Worm (Caenorhabditis elegans) whole organism, young adult: ENCODE data around the gene C01G10.5.

Source experiments
- B0019.2 ChIP-seq: fragments of 200-800 bp; sonication (Bioruptor generic); conservative IDR thresholded peaks from 2 replicates; pipeline ENCODE4 v1.3.6; 2022; ENCODE audit warnings: missing genetic modification reagents, missing genetic modification characterization, missing compliant biosample characterization
- B0035.1 ChIP-seq: sonication (generic microtip); optimal IDR thresholded peaks from 2 replicates; lab custom pipeline; 2016; ENCODE audit warnings: missing genetic modification characterization, mild to moderate bottlenecking, missing compliant biosample characterization, missing genotype, missing genetic modification reagents
- B0261.1 ChIP-seq: sonication (generic microtip); optimal IDR thresholded peaks from 2 replicates; lab custom pipeline; 2016; ENCODE audit warnings: mild to moderate bottlenecking, missing genetic modification characterization, moderate library complexity, missing compliant biosample characterization
- C06A6.2 ChIP-seq: fragments of 200-800 bp; sonication (Bioruptor generic); conservative IDR thresholded peaks from 2 replicates; pipeline ENCODE4 v1.3.6; 2022; ENCODE audit warnings: missing genetic modification characterization, missing compliant biosample characterization
- F22D6.2 ChIP-seq: sonication (generic microtip); optimal IDR thresholded peaks from 2 replicates; lab custom pipeline; 2016; ENCODE audit warnings: mild to moderate bottlenecking, missing genetic modification characterization, missing compliant biosample characterization
- F37B4.10 ChIP-seq: fragments of 200-800 bp; sonication (Bioruptor generic); IDR thresholded peaks from 2 replicates; pipeline ENCODE4 v1.3.6; 2022; ENCODE audit warnings: missing genetic modification characterization, missing compliant biosample characterization
- F49E8.2 ChIP-seq: sonication (generic microtip); optimal IDR thresholded peaks from 3 replicates; lab custom pipeline; 2017; ENCODE audit warnings: missing genetic modification characterization, mild to moderate bottlenecking, missing compliant biosample characterization, antibody characterized with exemption, moderate library complexity; ENCODE audit not compliant: insufficient read depth
- F57C9.4 ChIP-seq: sonication (generic microtip); optimal IDR thresholded peaks from 2 replicates; lab custom pipeline; 2017; ENCODE audit warnings: mild to moderate bottlenecking, missing genetic modification characterization, missing compliant biosample characterization
- K11D2.4 ChIP-seq: fragments of 200-800 bp; sonication (Bioruptor generic); IDR thresholded peaks from 2 replicates; pipeline ENCODE4 v1.3.6; 2022; ENCODE audit warnings: missing genetic modification reagents, missing genetic modification characterization, missing compliant biosample characterization
- T07F8.4 ChIP-seq: sonication (generic microtip); optimal IDR thresholded peaks from 2 replicates; lab custom pipeline; 2016; ENCODE audit warnings: mild to moderate bottlenecking, missing genetic modification characterization, moderate library complexity, missing compliant biosample characterization
- Y53G8AR.9 ChIP-seq: fragments of 200-800 bp; sonication (Bioruptor generic); conservative IDR thresholded peaks from 2 replicates; pipeline ENCODE4 v1.3.6; 2022; ENCODE audit warnings: missing genetic modification reagents, missing genetic modification characterization, missing compliant biosample characterization
- ZK185.1 ChIP-seq: sonication (generic microtip); optimal IDR thresholded peaks from 2 replicates; lab custom pipeline; 2016; ENCODE audit warnings: mild to moderate bottlenecking, missing genetic modification characterization, missing compliant biosample characterization; ENCODE audit not compliant: poor library complexity, severe bottlenecking
- aptf-3 ChIP-seq: fragments of 200-800 bp; sonication (Bioruptor generic); IDR thresholded peaks from 2 replicates; pipeline ENCODE4 v1.3.6; 2022; ENCODE audit warnings: missing genetic modification characterization, missing compliant biosample characterization
- athp-1 ChIP-seq: sonication (generic microtip); optimal IDR thresholded peaks from 2 replicates; lab custom pipeline; 2017; ENCODE audit warnings: mild to moderate bottlenecking, missing genetic modification characterization, missing compliant biosample characterization
- ceh-79 ChIP-seq: sonication (generic microtip); optimal IDR thresholded peaks from 2 replicates; lab custom pipeline; 2017; ENCODE audit warnings: mild to moderate bottlenecking, missing genetic modification characterization, missing compliant biosample characterization
- die-1 ChIP-seq: sonication (generic microtip); optimal IDR thresholded peaks from 2 replicates; lab custom pipeline; 2016; ENCODE audit warnings: missing genotype, mild to moderate bottlenecking, missing genetic modification characterization, missing compliant biosample characterization
- dox-1 ChIP-seq: fragments of 200-800 bp; sonication (Bioruptor generic); IDR thresholded peaks from 2 replicates; pipeline ENCODE4 v1.3.6; 2022; ENCODE audit warnings: missing genetic modification reagents, missing genetic modification characterization, missing compliant biosample characterization
- egl-18 ChIP-seq: fragments of 200-800 bp; sonication (Bioruptor generic); IDR thresholded peaks from 2 replicates; pipeline ENCODE4 v1.3.6; 2022; ENCODE audit warnings: missing genetic modification reagents, missing genetic modification characterization, missing compliant biosample characterization
- egl-44 ChIP-seq: fragments of 200-800 bp; sonication (Bioruptor generic); IDR thresholded peaks from 2 replicates; pipeline ENCODE4 v1.3.6; 2022; ENCODE audit warnings: missing genetic modification reagents, missing genetic modification characterization, missing compliant biosample characterization
- hlh-12 ChIP-seq: sonication (generic microtip); optimal IDR thresholded peaks from 2 replicates; lab custom pipeline; 2016; ENCODE audit warnings: missing genetic modification characterization, missing compliant biosample characterization
- hmg-1.2 ChIP-seq: fragments of 200-800 bp; sonication (Bioruptor generic); IDR thresholded peaks from 2 replicates; pipeline ENCODE4 v1.3.6; 2022; ENCODE audit warnings: missing genetic modification reagents, missing genetic modification characterization, missing compliant biosample characterization
- lag-1 ChIP-seq: fragments of 200-800 bp; sonication (Bioruptor generic); IDR thresholded peaks from 2 replicates; pipeline ENCODE4 v1.3.6; 2022; ENCODE audit warnings: missing genetic modification reagents, missing genetic modification characterization, missing compliant biosample characterization
- lin-26 ChIP-seq: fragments of 200-800 bp; sonication (Bioruptor generic); IDR thresholded peaks from 2 replicates; pipeline ENCODE4 v1.3.6; 2022; ENCODE audit warnings: missing genetic modification reagents, missing genetic modification characterization, missing compliant biosample characterization
- lin-54 ChIP-seq: fragments of 200-800 bp; sonication (Bioruptor generic); optimal IDR thresholded peaks from 2 replicates; lab custom pipeline; 2018; ENCODE audit warnings: mild to moderate bottlenecking, missing genetic modification characterization, missing compliant biosample characterization
- madf-10 ChIP-seq: sonication (generic microtip); optimal IDR thresholded peaks from 2 replicates; lab custom pipeline; 2016; ENCODE audit warnings: mild to moderate bottlenecking, missing genetic modification characterization, missing compliant biosample characterization
- mcd-1 ChIP-seq: fragments of 200-800 bp; sonication (Bioruptor generic); IDR thresholded peaks from 2 replicates; pipeline ENCODE4 v1.3.6; 2022; ENCODE audit warnings: missing genetic modification reagents, missing genetic modification characterization, missing compliant biosample characterization
- mes-4 ChIP-seq: sonication (generic microtip); optimal IDR thresholded peaks from 2 replicates; lab custom pipeline; 2016; ENCODE audit warnings: missing genotype, missing genetic modification characterization, missing compliant biosample characterization
- nfya-2 ChIP-seq: fragments of 200-800 bp; sonication (Bioruptor generic); IDR thresholded peaks from 2 replicates; pipeline ENCODE4 v1.3.6; 2022; ENCODE audit warnings: missing genetic modification reagents, missing genetic modification characterization, missing compliant biosample characterization
- nfyb-1 ChIP-seq: fragments of 200-800 bp; sonication (Bioruptor generic); IDR thresholded peaks from 2 replicates; pipeline ENCODE4 v1.3.6; 2022; ENCODE audit warnings: missing genetic modification reagents, missing genetic modification characterization, missing compliant biosample characterization
- nhr-120 ChIP-seq: fragments of 200-800 bp; sonication (Bioruptor generic); IDR thresholded peaks from 2 replicates; pipeline ENCODE4 v1.3.6; 2022; ENCODE audit warnings: missing genetic modification characterization, missing compliant biosample characterization
- nhr-179 ChIP-seq: sonication (generic microtip); optimal IDR thresholded peaks from 2 replicates; lab custom pipeline; 2016; ENCODE audit warnings: mild to moderate bottlenecking, missing genetic modification characterization, missing compliant biosample characterization
- nhr-90 ChIP-seq: sonication (generic microtip); optimal IDR thresholded peaks from 2 replicates; lab custom pipeline; 2016; ENCODE audit warnings: missing genotype, mild to moderate bottlenecking, missing genetic modification characterization, missing compliant biosample characterization
- sdz-38 ChIP-seq: sonication (generic microtip); optimal IDR thresholded peaks from 2 replicates; lab custom pipeline; 2016; ENCODE audit warnings: missing genotype, missing genetic modification characterization, missing compliant biosample characterization
- snpc-1.1 ChIP-seq: sonication (generic microtip); optimal IDR thresholded peaks from 2 replicates; lab custom pipeline; 2017; ENCODE audit warnings: missing genetic modification characterization, mild to moderate bottlenecking, missing compliant biosample characterization, antibody characterized with exemption, moderate library complexity, missing genotype, missing genetic modification reagents; ENCODE audit not compliant: insufficient read depth
- somi-1 ChIP-seq: fragments of 200-800 bp; sonication (Bioruptor generic); optimal IDR thresholded peaks from 2 replicates; lab custom pipeline; 2018; ENCODE audit warnings: mild to moderate bottlenecking, missing genetic modification characterization, missing compliant biosample characterization
- tbp1 ChIP-seq: fragments of 200-800 bp; sonication (Bioruptor generic); optimal IDR thresholded peaks from 2 replicates; lab custom pipeline; 2018; ENCODE audit warnings: mild to moderate bottlenecking, missing genetic modification characterization, missing compliant biosample characterization
- tlf-1 ChIP-seq: fragments of 200-800 bp; sonication (Bioruptor generic); optimal IDR thresholded peaks from 2 replicates; lab custom pipeline; 2018; ENCODE audit warnings: mild to moderate bottlenecking, missing genetic modification characterization, missing compliant biosample characterization
- ztf-25 ChIP-seq: fragments of 200-800 bp; sonication (Bioruptor generic); IDR thresholded peaks from 2 replicates; pipeline ENCODE4 v1.3.6; 2022; ENCODE audit warnings: missing genetic modification reagents, missing genetic modification characterization, missing compliant biosample characterization

C01G10.5 gene

DNA sequence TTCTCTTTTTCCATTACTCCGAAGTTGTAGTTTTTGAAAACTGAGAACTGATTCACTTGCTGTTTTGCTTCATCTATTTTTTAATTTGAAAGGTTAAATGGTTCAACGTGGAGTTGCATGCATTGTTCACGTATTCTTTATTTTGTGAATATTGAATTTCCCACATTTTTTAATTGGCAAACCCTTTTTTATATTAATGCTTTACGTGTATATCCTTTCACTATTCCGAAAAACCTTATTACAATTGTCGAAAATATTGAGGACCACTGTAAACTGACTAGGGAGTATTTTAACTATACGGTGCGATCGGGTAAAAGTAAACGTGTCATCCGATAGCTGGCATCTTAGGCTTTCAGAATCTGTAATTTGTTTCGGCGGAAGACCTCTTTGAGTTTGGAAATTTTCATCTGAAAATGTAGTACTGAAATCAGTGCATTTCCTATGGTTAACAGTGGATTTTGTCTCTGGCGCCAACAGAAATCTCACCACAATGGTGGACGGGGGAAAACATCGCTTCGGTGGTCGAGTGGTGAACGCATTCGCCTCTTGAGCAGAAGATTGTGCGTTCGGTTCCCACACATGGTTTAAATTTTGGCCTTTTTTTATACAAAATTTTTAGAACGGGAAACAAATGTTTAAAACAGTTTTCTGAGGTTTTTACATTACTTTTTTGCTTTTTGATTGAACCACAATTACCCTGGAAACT, 16.7 kb upstream of the C01G10.5 start, which contains the start of gene C01G10.14:
TSS of gene C01G10.14 (minus strand) at position 51 of the 706 bp plus-strand sequence.
- TF ChIP-seq tbp1 (GFP tag; lab: Kevin White, UChicago) (peak; percentile 82), ztf-25 (GFP tag; lab: Robert Waterston, UW) (peak; percentile 50; the same call in 1 of the 2 replicates), nfyb-1 (GFP tag; lab: Robert Waterston, UW) (peak; percentile 36; the same call in 1 of the 2 replicates), hmg-1.2 (GFP tag; lab: Robert Waterston, UW) (peak; percentile 73; the same call in 1 of the 2 replicates), B0261.1 (tag; lab: Kevin White, UChicago) (peak; percentile 58), lin-26 (GFP tag; lab: Robert Waterston, UW) (peak; percentile 55; the same call in 1 of the 2 replicates)

DNA sequence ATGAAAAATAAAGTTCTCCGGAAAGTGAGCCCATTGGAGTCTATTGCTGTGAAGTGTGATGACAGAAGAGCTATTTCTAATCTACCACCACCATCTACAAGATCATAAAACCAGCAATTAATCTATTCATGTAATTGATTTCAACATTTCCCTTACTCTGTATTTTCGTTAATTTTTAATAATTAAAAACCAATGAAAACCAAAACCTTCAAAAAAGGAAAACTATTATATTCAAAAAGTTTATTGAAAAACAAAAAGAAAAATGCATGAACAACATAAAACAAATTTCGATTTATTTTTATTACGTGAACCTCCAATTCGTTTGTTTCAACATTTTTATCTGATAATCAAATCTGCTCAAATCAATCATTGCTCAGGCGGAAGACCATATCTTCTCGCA, 10.1 kb upstream of the C01G10.5 start, which contains the start of gene C01G10.1:
TSS of gene C01G10.1 (plus strand) at position 301 of the 400 bp plus-strand sequence.
- TF ChIP-seq egl-44 (no peak), egl-18 (no peak), tlf-1 (GFP tag; lab: Kevin White, UChicago) (no peak), B0035.1 (tag; lab: Kevin White, UChicago) (no peak), lag-1 (no peak), F22D6.2 (tag; lab: Kevin White, UChicago) (no peak), nfya-2 (GFP tag; lab: Robert Waterston, UW) (no peak), nhr-90 (tag; lab: Kevin White, UChicago) (no peak), Y53G8AR.9 (GFP tag; lab: Robert Waterston, UW) (no peak), F57C9.4 (tag; lab: Kevin White, UChicago) (no peak)

DNA sequence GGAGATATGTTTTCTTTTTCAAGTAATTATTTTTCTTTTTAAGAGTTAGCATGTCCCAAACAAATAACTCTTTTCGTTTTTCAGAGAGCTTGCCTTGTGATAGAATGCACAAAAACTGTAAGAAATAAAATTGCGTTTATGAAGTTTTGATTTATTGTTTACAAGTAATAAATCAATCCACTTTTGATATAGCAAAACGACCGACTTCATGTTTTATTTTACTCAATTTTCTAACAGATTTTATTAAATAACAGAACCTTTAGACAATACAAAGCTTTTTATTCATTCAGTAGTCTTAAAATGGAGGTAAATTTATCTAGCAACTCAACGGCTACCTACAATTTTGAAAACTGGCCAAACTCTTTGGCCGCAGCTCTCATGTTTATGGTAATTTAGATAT, 5.4 kb upstream of the C01G10.5 start, which contains the start of gene srx-78:
TSS of gene srx-78 (plus strand) at position 301 of the 400 bp plus-strand sequence.
- TF ChIP-seq B0261.1 (tag; lab: Kevin White, UChicago) (no peak), nhr-179 (tag; lab: Kevin White, UChicago) (no peak), hlh-12 (no peak), F49E8.2 (tag; lab: Kevin White, UChicago) (no peak), mcd-1 (GFP tag; lab: Robert Waterston, UW) (no peak), F57C9.4 (tag; lab: Kevin White, UChicago) (no peak), nhr-90 (tag; lab: Kevin White, UChicago) (no peak), tbp1 (GFP tag; lab: Kevin White, UChicago) (no peak), snpc-1.1 (tag; lab: Kevin White, UChicago) (no peak), somi-1 (GFP tag; lab: Kevin White, UChicago) (no peak), mes-4 (no peak), nhr-120 (GFP tag; lab: Robert Waterston, UW) (no peak), B0019.2 (no peak), dox-1 (GFP tag; lab: Robert Waterston, UW) (no peak)
- TF ChIP-seq, all 124 proteins: peak for 0

DNA sequence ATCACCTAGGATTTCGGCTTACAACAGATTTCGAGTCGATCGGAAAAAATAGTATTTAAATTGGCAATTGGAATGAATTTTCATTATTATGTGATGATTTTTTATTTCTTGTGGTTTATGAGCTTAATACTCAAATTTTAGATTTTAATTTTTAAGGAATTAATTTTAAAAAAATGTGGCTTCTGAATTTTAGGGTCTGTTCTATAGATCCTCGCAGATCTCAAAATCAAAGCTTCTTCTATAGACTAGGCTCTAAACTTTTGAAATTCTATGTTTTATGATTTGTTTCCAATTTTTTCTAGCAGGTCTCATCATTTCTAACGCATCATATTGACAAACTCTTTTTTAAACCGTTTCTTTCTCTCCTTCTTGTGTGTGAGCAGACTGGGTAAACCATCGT, 3.3 kb upstream of the C01G10.5 start, which contains the start of gene txt-12:
TSS of gene txt-12 (plus strand) at position 301 of the 400 bp plus-strand sequence.
- no peak for TF ChIP-seq ZK185.1
- no peak for TF ChIP-seq athp-1 (tag; lab: Kevin White, UChicago)
- TF ChIP-seq ceh-79 (tag; lab: Kevin White, UChicago) = no peak
- TF ChIP-seq nhr-120 (GFP tag; lab: Robert Waterston, UW) = no peak
- no peak for TF ChIP-seq C06A6.2 (GFP tag; lab: Robert Waterston, UW)
- TF ChIP-seq F37B4.10 = no peak
- no peak for TF ChIP-seq die-1
- no peak for TF ChIP-seq hlh-12
- no peak for TF ChIP-seq lin-54 (GFP tag; lab: Kevin White, UChicago)
- TF ChIP-seq K11D2.4 (GFP tag; lab: Robert Waterston, UW) = no peak
- no peak for TF ChIP-seq T07F8.4 (tag; lab: Kevin White, UChicago)
- TF ChIP-seq nhr-179 (tag; lab: Kevin White, UChicago) = no peak
- no peak for TF ChIP-seq B0035.1 (tag; lab: Kevin White, UChicago)
- TF ChIP-seq aptf-3 (GFP tag; lab: Robert Waterston, UW) = no peak
- no peak for TF ChIP-seq sdz-38 (tag; lab: Kevin White, UChicago)
- no peak for TF ChIP-seq madf-10 (tag; lab: Kevin White, UChicago)
- TF ChIP-seq nfyb-1 (GFP tag; lab: Robert Waterston, UW) = no peak
